Worm (Caenorhabditis elegans) whole organism, mixed stage, embryonic: ENCODE data around the gene nhr-61.
A peak's percentile ranks its signal among the peaks of the same experiment; 100 is the strongest.

Experiments
- M03D4.4 ChIP-seq: sonication (generic microtip); optimal IDR thresholded peaks from 2 replicates; lab custom pipeline; 2017; ENCODE audit warnings: mild to moderate bottlenecking, missing genetic modification characterization, missing compliant biosample characterization
- bed-3 ChIP-seq: fragments of 200-800 bp; sonication (Bioruptor generic); optimal IDR thresholded peaks from 3 replicates; lab custom pipeline; 2018; ENCODE audit warnings: mild to moderate bottlenecking, missing genetic modification characterization, moderate library complexity, missing compliant biosample characterization
- blmp-1 ChIP-seq: fragments of 150-350 bp; optimal IDR thresholded peaks from 2 replicates; lab custom pipeline; 2014; ENCODE audit warnings: missing biosample characterization, missing genetic modification characterization
- ceh-39 ChIP-seq: fragments of 150-350 bp; optimal IDR thresholded peaks from 2 replicates; lab custom pipeline; 2014; ENCODE audit warnings: missing biosample characterization, missing genetic modification characterization
- ceh-43 ChIP-seq: fragments of 200-800 bp; sonication (Bioruptor generic); optimal IDR thresholded peaks from 2 replicates; lab custom pipeline; 2018; ENCODE audit warnings: mild to moderate bottlenecking, missing genetic modification characterization, moderate library complexity, missing compliant biosample characterization
- ceh-83 ChIP-seq: fragments of 200-800 bp; sonication (Bioruptor generic); optimal IDR thresholded peaks from 2 replicates; lab custom pipeline; 2018; ENCODE audit warnings: mild to moderate bottlenecking, missing genetic modification characterization, missing compliant biosample characterization
- ces-1 ChIP-seq: fragments of 150-350 bp; optimal IDR thresholded peaks from 2 replicates; lab custom pipeline; 2014; ENCODE audit warnings: missing biosample characterization, missing genetic modification reagents, missing genetic modification characterization
- cnd-1 ChIP-seq: fragments of 200-800 bp; sonication (Bioruptor generic); optimal IDR thresholded peaks from 2 replicates; lab custom pipeline; 2018; ENCODE audit warnings: mild to moderate bottlenecking, missing genetic modification characterization, missing compliant biosample characterization
- drap-1 ChIP-seq: fragments of 200-800 bp; sonication (Bioruptor generic); optimal IDR thresholded peaks from 3 replicates; lab custom pipeline; 2018; ENCODE audit warnings: mild to moderate bottlenecking, missing genetic modification characterization, missing compliant biosample characterization
- elt-1 ChIP-seq: sonication (generic microtip); optimal IDR thresholded peaks from 2 replicates; lab custom pipeline; 2017; ENCODE audit warnings: missing genetic modification characterization, mild to moderate bottlenecking, missing compliant biosample characterization, antibody characterized with exemption, moderate library complexity, borderline replicate concordance; ENCODE audit not compliant: insufficient read depth
- elt-3 ChIP-seq: fragments of 150-350 bp; optimal IDR thresholded peaks from 2 replicates; lab custom pipeline; 2014; ENCODE audit warnings: missing biosample characterization, missing genetic modification characterization
- flh-1 ChIP-seq: fragments of 200-800 bp; sonication (Bioruptor generic); optimal IDR thresholded peaks from 2 replicates; lab custom pipeline; 2018; ENCODE audit warnings: mild to moderate bottlenecking, missing genetic modification characterization, moderate library complexity, missing compliant biosample characterization
- ham-2 ChIP-seq: fragments of 200-800 bp; sonication (Bioruptor generic); optimal IDR thresholded peaks from 2 replicates; lab custom pipeline; 2018; ENCODE audit warnings: mild to moderate bottlenecking, missing genetic modification characterization, missing compliant biosample characterization
- hlh-1 ChIP-seq: fragments of 150-350 bp; optimal IDR thresholded peaks from 2 replicates; lab custom pipeline; 2014; ENCODE audit warnings: missing biosample characterization, missing genetic modification reagents, missing genetic modification characterization
- lin-13 ChIP-seq: fragments of 150-350 bp; optimal IDR thresholded peaks from 2 replicates; lab custom pipeline; 2014; ENCODE audit warnings: missing biosample characterization, missing genetic modification characterization
- lsy-2 ChIP-seq: fragments of 150-350 bp; optimal IDR thresholded peaks from 2 replicates; lab custom pipeline; 2014; ENCODE audit warnings: missing biosample characterization, missing genetic modification characterization
- mab-5 ChIP-seq: fragments of 150-350 bp; optimal IDR thresholded peaks from 2 replicates; lab custom pipeline; 2014; ENCODE audit warnings: missing biosample characterization, missing genetic modification characterization
- mep-1 ChIP-seq: fragments of 150-350 bp; optimal IDR thresholded peaks from 2 replicates; lab custom pipeline; 2017; ENCODE audit warnings: missing biosample characterization, missing genetic modification reagents, missing genetic modification characterization, inconsistent platforms
- mls-2 ChIP-seq: sonication (generic microtip); optimal IDR thresholded peaks from 2 replicates; lab custom pipeline; 2016; ENCODE audit warnings: mild to moderate bottlenecking, missing genetic modification characterization, moderate library complexity, missing compliant biosample characterization
- nhr-12 ChIP-seq: fragments of 150-350 bp; optimal IDR thresholded peaks from 2 replicates; lab custom pipeline; 2014; ENCODE audit warnings: missing biosample characterization, missing genetic modification characterization
- nhr-2 ChIP-seq: fragments of 150-350 bp; optimal IDR thresholded peaks from 2 replicates; lab custom pipeline; 2014; ENCODE audit warnings: missing biosample characterization, missing genetic modification characterization
- nhr-237 ChIP-seq: fragments of 150-350 bp; optimal IDR thresholded peaks from 2 replicates; lab custom pipeline; 2014; ENCODE audit warnings: missing biosample characterization, missing genetic modification characterization
- nhr-28 ChIP-seq: fragments of 150-350 bp; optimal IDR thresholded peaks from 2 replicates; lab custom pipeline; 2014; ENCODE audit warnings: missing biosample characterization, missing genetic modification characterization
- nhr-76 ChIP-seq: sonication (generic microtip); optimal IDR thresholded peaks from 2 replicates; lab custom pipeline; 2017; ENCODE audit warnings: missing biosample characterization, missing genetic modification characterization
- pha-4 ChIP-seq: fragments of 150-350 bp; optimal IDR thresholded peaks from 2 replicates; lab custom pipeline; 2018; ENCODE audit warnings: missing biosample characterization, missing genetic modification reagents, missing genetic modification characterization
- sem-2 ChIP-seq: fragments of 200-800 bp; sonication (Bioruptor generic); optimal IDR thresholded peaks from 2 replicates; lab custom pipeline; 2018; ENCODE audit warnings: mild to moderate bottlenecking, missing genetic modification characterization, missing compliant biosample characterization
- snpc-4 ChIP-seq: fragments of 150-350 bp; optimal IDR thresholded peaks from 2 replicates; lab custom pipeline; 2014; ENCODE audit warnings: missing biosample characterization, missing genetic modification characterization
- sptf-1 ChIP-seq: sonication (generic microtip); optimal IDR thresholded peaks from 2 replicates; lab custom pipeline; 2017; ENCODE audit warnings: mild to moderate bottlenecking, missing genetic modification characterization, moderate library complexity, missing compliant biosample characterization
- tbx-8 ChIP-seq: fragments of 200-800 bp; sonication (Bioruptor generic); optimal IDR thresholded peaks from 2 replicates; lab custom pipeline; 2018; ENCODE audit warnings: mild to moderate bottlenecking, missing genetic modification characterization, moderate library complexity, missing compliant biosample characterization
- unc-120 ChIP-seq: sonication (generic microtip); optimal IDR thresholded peaks from 2 replicates; lab custom pipeline; 2017; ENCODE audit warnings: missing genetic modification characterization, missing compliant biosample characterization; ENCODE audit not compliant: poor library complexity, severe bottlenecking
- unc-62 ChIP-seq: fragments of 150-350 bp; optimal IDR thresholded peaks from 2 replicates; lab custom pipeline; 2014; ENCODE audit warnings: missing biosample characterization, missing genetic modification reagents, missing genetic modification characterization
- ztf-11 ChIP-seq: fragments of 150-350 bp; optimal IDR thresholded peaks from 2 replicates; lab custom pipeline; 2014; ENCODE audit warnings: missing biosample characterization, missing genetic modification characterization

The nhr-61 gene

DNA sequence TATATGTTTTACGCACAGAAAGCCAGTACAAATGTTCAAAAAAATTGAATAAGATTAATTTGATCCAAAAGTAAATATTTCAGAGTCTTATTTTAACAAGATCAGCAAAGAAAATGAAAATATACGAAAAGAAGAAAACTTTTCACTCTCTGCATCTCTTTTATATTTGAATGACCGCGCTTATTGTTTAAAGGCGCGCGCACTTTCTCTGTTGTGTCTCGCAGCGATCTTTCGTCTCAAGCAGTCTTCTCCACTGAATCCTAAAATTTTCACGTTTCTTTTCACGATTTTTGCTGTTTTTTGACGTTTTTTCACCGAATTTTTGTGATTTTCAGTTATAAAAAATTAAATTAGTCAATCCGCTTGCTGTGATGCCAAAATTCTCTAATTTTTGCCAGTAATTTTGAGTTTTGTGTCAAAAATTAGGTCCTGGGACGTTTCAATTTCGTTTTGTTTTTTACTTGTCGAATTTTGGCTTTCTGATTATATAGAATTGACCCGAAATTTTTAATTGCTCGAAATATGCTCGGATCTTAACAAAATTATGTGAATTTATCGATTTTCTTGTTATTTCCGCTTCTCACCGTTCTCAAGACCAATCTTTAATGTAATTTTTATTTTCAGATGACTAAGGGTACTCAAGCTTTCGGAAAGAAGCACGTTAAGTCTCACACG, 3.3 kb downstream of the nhr-61 start, which contains the start of gene W01D2.1:
Gene W01D2.1 (plus strand): TSS at position 625 of the 675 bp plus-strand sequence.
- peak; percentile 22 for TF ChIP-seq hlh-1
- no peak for TF ChIP-seq ceh-43 (GFP tag; lab: Kevin White, UChicago)
- no peak for TF ChIP-seq elt-1 (tag; lab: Kevin White, UChicago)
- no peak for TF ChIP-seq unc-120
- no peak for TF ChIP-seq unc-62 (GFP tag; lab: Kevin White, UChicago)
- no peak for TF ChIP-seq tbx-8 (GFP tag; lab: Kevin White, UChicago)
- TF ChIP-seq sptf-1 (tag; lab: Kevin White, UChicago): no peak
- TF ChIP-seq pha-4 (tag; lab: Kevin White, UChicago): peak; percentile 22
- TF ChIP-seq bed-3 (GFP tag; lab: Kevin White, UChicago): no peak
- TF ChIP-seq elt-3 (tag; lab: Kevin White, UChicago): no peak
- TF ChIP-seq ztf-11: no peak
- no peak for TF ChIP-seq cnd-1 (tag; lab: Kevin White, UChicago)
- TF ChIP-seq nhr-76 (tag; lab: Kevin White, UChicago): no peak
- peak; percentile 57 for TF ChIP-seq nhr-237 (tag; lab: Kevin White, UChicago)
- TF ChIP-seq flh-1 (GFP tag; lab: Kevin White, UChicago): no peak
- TF ChIP-seq drap-1 (GFP tag; lab: Kevin White, UChicago): no peak
- peak; percentile 17 for TF ChIP-seq ces-1 (GFP tag; lab: Kevin White, UChicago)
- peak; percentile 8 for TF ChIP-seq nhr-2 (tag; lab: Kevin White, UChicago)
- TF ChIP-seq lsy-2: peak; percentile 69
- no peak for TF ChIP-seq ceh-83
- peak; percentile 70 for TF ChIP-seq mep-1
- no peak for TF ChIP-seq nhr-12 (tag; lab: Kevin White, UChicago)
- TF ChIP-seq snpc-4: no peak
- peak; percentile 10 for TF ChIP-seq ceh-39 (tag; lab: Kevin White, UChicago)
- no peak for TF ChIP-seq mls-2
- TF ChIP-seq ham-2 (GFP tag; lab: Kevin White, UChicago): no peak
- peak; percentile 18 for TF ChIP-seq blmp-1 (tag; lab: Kevin White, UChicago)

DNA sequence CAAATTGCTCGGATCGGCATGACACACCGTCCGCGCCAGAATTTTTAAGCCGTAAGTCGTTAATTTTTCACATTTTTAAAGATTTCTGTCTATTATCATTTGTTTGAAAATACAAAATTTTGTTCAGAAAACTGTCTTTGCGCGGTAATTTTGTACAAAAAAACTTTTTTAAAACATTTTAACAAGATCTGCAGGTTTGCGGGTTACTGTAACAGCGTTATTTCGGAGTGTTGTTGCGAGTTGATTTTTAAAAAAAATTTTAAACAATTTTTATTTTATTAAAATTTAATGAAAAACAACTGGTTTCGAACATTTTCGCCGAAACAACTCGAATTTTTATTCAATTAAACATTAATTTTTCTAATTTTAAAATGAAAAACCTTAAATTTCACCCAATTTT, 5.2 kb downstream of the nhr-61 start:
- TF ChIP-seq lin-13: no peak
- no peak for TF ChIP-seq sptf-1 (tag; lab: Kevin White, UChicago)
- no peak for TF ChIP-seq elt-1 (tag; lab: Kevin White, UChicago)
- TF ChIP-seq cnd-1 (tag; lab: Kevin White, UChicago): no peak
- TF ChIP-seq mab-5 (tag; lab: Kevin White, UChicago): no peak
- TF ChIP-seq ceh-83: no peak
- no peak for TF ChIP-seq nhr-28
- no peak for TF ChIP-seq ceh-43 (GFP tag; lab: Kevin White, UChicago)
- TF ChIP-seq unc-120: no peak
- no peak for TF ChIP-seq elt-3 (tag; lab: Kevin White, UChicago)

DNA sequence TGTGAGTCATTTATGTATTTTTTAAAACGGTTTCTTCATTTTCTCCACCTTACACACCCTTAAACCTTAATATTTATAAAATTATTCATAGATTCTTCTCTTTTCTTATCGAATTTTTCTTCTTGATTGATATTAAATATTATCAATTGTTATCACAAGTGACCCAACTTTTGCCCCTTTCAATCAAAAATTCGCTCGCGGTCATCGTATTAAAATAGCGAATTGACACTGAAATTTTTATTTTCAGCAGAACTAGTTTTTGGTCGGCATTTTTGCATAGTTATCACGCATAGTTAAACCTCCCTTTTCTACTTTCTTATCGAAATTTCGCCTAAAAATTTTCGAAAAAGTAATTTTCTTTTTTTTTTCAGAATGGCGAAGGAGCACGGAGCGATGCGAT, 5.7 kb downstream of the nhr-61 start:
- no peak for TF ChIP-seq ceh-43 (GFP tag; lab: Kevin White, UChicago)
- no peak for TF ChIP-seq mls-2
- no peak for TF ChIP-seq lsy-2
- TF ChIP-seq ces-1 (GFP tag; lab: Kevin White, UChicago): no peak
- no peak for TF ChIP-seq mab-5 (tag; lab: Kevin White, UChicago)
- no peak for TF ChIP-seq tbx-8 (GFP tag; lab: Kevin White, UChicago)
- no peak for TF ChIP-seq nhr-237 (tag; lab: Kevin White, UChicago)
- no peak for TF ChIP-seq blmp-1 (tag; lab: Kevin White, UChicago)
- no peak for TF ChIP-seq elt-1 (tag; lab: Kevin White, UChicago)
- no peak for TF ChIP-seq nhr-76 (tag; lab: Kevin White, UChicago)
- no peak for TF ChIP-seq hlh-1
- no peak for TF ChIP-seq M03D4.4 (tag; lab: Kevin White, UChicago)
- no peak for TF ChIP-seq snpc-4
- no peak for TF ChIP-seq nhr-28
- no peak for TF ChIP-seq ceh-83
- no peak for TF ChIP-seq sptf-1 (tag; lab: Kevin White, UChicago)
- TF ChIP-seq sem-2 (GFP tag; lab: Kevin White, UChicago): no peak
- TF ChIP-seq ceh-39 (tag; lab: Kevin White, UChicago): no peak
- no peak for TF ChIP-seq lin-13
- TF ChIP-seq ham-2 (GFP tag; lab: Kevin White, UChicago): no peak

DNA sequence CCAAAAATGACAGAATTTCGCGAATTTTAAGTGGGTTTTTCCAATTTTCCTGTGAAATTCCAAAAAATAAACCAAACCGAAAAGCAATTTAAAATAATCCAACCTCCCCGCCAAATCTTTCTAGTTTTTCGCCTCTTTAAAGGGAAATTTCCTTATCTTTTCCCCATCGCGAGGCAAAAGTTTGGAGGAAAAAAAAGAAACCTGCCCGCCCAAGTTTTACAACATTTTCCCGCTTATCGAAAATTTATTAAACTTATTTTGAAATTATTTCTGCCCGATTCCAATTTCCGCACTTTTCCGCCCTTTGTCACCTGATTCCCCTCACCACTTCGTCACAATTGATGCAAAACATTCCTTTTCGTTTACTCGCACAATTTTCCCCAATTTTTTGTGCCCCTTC, 6.1 kb downstream of the nhr-61 start, which contains the start of gene osta-3:
Gene osta-3 (plus strand): TSS at position 301 of the 400 bp plus-strand sequence.
- no peak for TF ChIP-seq mep-1
- TF ChIP-seq drap-1 (GFP tag; lab: Kevin White, UChicago): no peak
- TF ChIP-seq sem-2 (GFP tag; lab: Kevin White, UChicago): no peak
- no peak for TF ChIP-seq pha-4 (tag; lab: Kevin White, UChicago)
- TF ChIP-seq mls-2: no peak
- no peak for TF ChIP-seq ceh-39 (tag; lab: Kevin White, UChicago)
- TF ChIP-seq hlh-1: no peak
